Fruit fly (Drosophila melanogaster) whole organism, wandering third instar larva: Measurements from ENCODE around the gene CG32163.

ENCODE experiments used
- CG9705 ChIP-seq: fragments of 200-800 bp; sonication (Bioruptor generic); optimal IDR thresholded peaks from 2 replicates; lab custom pipeline; 2018; ENCODE audit warnings: missing biosample characterization, mild to moderate bottlenecking, missing genetic modification characterization
- Dfd ChIP-seq: fragments of >200 bp; optimal IDR thresholded peaks from 2 replicates; lab custom pipeline; 2017; ENCODE audit warnings: missing biosample characterization, missing genetic modification characterization
- Dif ChIP-seq: fragments of 200-275, 200-300 bp; sonication (Bioruptor generic); optimal IDR thresholded peaks from 2 replicates; lab custom pipeline; 2018; ENCODE audit warnings: missing biosample characterization, missing genetic modification characterization; ENCODE audit not compliant: partially characterized antibody
- Hr78 ChIP-seq: fragments of >200 bp; optimal IDR thresholded peaks from 2 replicates; lab custom pipeline; 2017; ENCODE audit warnings: missing biosample characterization, missing genetic modification characterization
- Jra ChIP-seq: sonication (Bioruptor generic); optimal IDR thresholded peaks from 2 replicates; lab custom pipeline; 2016; ENCODE audit warnings: missing biosample characterization, missing genetic modification characterization
- N ChIP-seq: fragments of >200 bp; optimal IDR thresholded peaks from 2 replicates; lab custom pipeline; 2018; ENCODE audit warnings: missing biosample characterization, missing external identifiers, missing genetic modification characterization
- dmrt93B ChIP-seq: fragments of 200-800 bp; sonication (Bioruptor generic); optimal IDR thresholded peaks from 2 replicates; lab custom pipeline; 2018; ENCODE audit warnings: missing biosample characterization, mild to moderate bottlenecking, missing genetic modification characterization
- dsf ChIP-seq: sonication (Bioruptor generic); optimal IDR thresholded peaks from 2 replicates; lab custom pipeline; 2016; ENCODE audit warnings: missing biosample characterization, missing genetic modification characterization, borderline replicate concordance
- fru ChIP-seq: fragments of 200-800 bp; sonication (Bioruptor generic); optimal IDR thresholded peaks from 3 replicates; lab custom pipeline; 2016; ENCODE audit warnings: missing biosample characterization, mild to moderate bottlenecking, missing genetic modification characterization
- jim ChIP-seq: fragments of 175-275, 200-325 bp; sonication (Bioruptor generic); optimal IDR thresholded peaks from 2 replicates; lab custom pipeline; 2016; ENCODE audit warnings: missing biosample characterization, mild to moderate bottlenecking, missing genetic modification characterization
- pan ChIP-seq: fragments of >200 bp; optimal IDR thresholded peaks from 2 replicates; lab custom pipeline; 2017
- sv ChIP-seq: fragments of 200-800 bp; sonication (Bioruptor generic); optimal IDR thresholded peaks from 3 replicates; lab custom pipeline; 2016; ENCODE audit warnings: missing biosample characterization, missing genetic modification characterization
- woc ChIP-seq: sonication (Bioruptor generic); optimal IDR thresholded peaks from 2 replicates; lab custom pipeline; 2016; ENCODE audit warnings: missing biosample characterization, mild to moderate bottlenecking, missing genetic modification characterization

DNA sequence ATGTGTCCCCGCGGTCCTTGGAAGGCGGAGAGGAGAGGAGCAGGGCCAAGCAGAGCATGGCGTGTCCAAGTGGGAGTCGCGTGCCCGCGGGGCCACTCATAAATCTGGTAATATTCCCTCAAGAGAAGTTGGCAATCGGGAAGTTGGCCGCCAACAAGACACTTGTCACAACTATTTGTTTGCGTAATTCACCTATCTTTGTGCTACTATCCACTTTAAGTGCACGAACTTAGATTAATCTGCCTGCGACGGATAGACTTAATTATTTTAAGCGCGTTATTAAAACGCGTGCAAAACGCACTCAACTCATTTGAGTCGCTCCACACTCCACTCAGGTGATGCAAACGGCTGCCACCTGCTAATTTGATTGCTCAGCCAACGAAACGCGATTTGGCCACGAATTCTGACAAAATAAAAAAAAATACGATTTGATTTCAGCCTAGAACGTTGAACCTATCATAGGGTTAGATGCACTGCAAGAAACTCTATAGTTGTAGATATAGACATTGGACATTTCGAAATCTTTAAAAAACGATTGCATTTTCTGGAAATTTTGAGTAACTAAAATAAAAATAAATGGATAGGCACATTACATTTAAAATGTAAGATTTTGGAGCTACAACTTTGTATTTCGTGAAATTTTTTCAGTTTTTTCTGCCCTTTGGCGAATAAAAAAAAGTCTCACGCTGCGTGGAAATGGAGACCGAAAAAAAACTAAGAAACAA lies 15.8 kb upstream of the CG32163 start:
- TF ChIP-seq sv = no peak
- no peak for TF ChIP-seq CG9705
- TF ChIP-seq Dfd (GFP tag; lab: Kevin White, UChicago) = no peak
- TF ChIP-seq pan (lab: Kevin White, UChicago) = no peak
- TF ChIP-seq dsf (GFP tag; lab: Kevin White, UChicago) = no peak
- no peak for TF ChIP-seq dmrt93B (GFP tag; lab: Kevin White, UChicago)
- no peak for TF ChIP-seq Dif (GFP tag; lab: Kevin White, UChicago)
- no peak for TF ChIP-seq Hr78
- TF ChIP-seq N (GFP tag; lab: Kevin White, UChicago) = no peak
- TF ChIP-seq woc (GFP tag; lab: Kevin White, UChicago) = no peak
- no peak for TF ChIP-seq fru
- TF ChIP-seq Jra (GFP tag; lab: Kevin White, UChicago) = no peak
- no peak for TF ChIP-seq jim
